Fruit fly (Drosophila melanogaster) whole organism, embryonic: ENCODE measurements around the gene CG9522.
A peak's percentile ranks its signal among the peaks of the same experiment; 100 is the strongest.

Experiments used
- B-H1 ChIP-seq: fragments of 200-800 bp; sonication (Bioruptor generic); IDR thresholded peaks from 3 replicates; pipeline ENCODE4 v1.3.6; 2022; ENCODE audit warnings: missing biosample characterization, missing genetic modification characterization
- Blimp-1 ChIP-seq: fragments of 200-800 bp; sonication (Bioruptor generic); optimal IDR thresholded peaks from 3 replicates; lab custom pipeline; 2018; ENCODE audit warnings: missing biosample characterization, missing genetic modification characterization, mild to moderate bottlenecking, moderate library complexity, missing genetic modification reagents
- CG11085 ChIP-seq: fragments of 200-800 bp; sonication (Bioruptor generic); IDR thresholded peaks from 2 replicates; pipeline ENCODE4 v1.3.6; 2022; ENCODE audit warnings: missing biosample characterization, missing genetic modification characterization
- CG11723 ChIP-seq: fragments of 200-800 bp; sonication (Bioruptor generic); optimal IDR thresholded peaks from 2 replicates; lab custom pipeline; 2017; ENCODE audit warnings: missing biosample characterization, mild to moderate bottlenecking, missing genetic modification characterization
- CG12155 ChIP-seq: fragments of 200-800 bp; sonication (Bioruptor generic); optimal IDR thresholded peaks from 3 replicates; lab custom pipeline; 2016; ENCODE audit warnings: missing biosample characterization, missing genetic modification characterization
- CG12391 ChIP-seq: fragments of 200-800 bp; sonication (Bioruptor generic); optimal IDR thresholded peaks from 3 replicates; lab custom pipeline; 2018; ENCODE audit warnings: missing biosample characterization, mild to moderate bottlenecking, missing genetic modification characterization, moderate library complexity
- CG12744 ChIP-seq: fragments of 200-800 bp; sonication (Bioruptor generic); optimal IDR thresholded peaks from 2 replicates; lab custom pipeline; 2016; ENCODE audit warnings: missing biosample characterization, missing genetic modification characterization
- CG13775 ChIP-seq: fragments of 200-800 bp; sonication (Bioruptor generic); optimal IDR thresholded peaks from 3 replicates; lab custom pipeline; 2017; ENCODE audit warnings: missing biosample characterization, mild to moderate bottlenecking, missing genetic modification characterization
- CG17829 ChIP-seq: fragments of 200-800 bp; optimal IDR thresholded peaks from 2 replicates; lab custom pipeline; 2019; ENCODE audit warnings: missing biosample characterization, mild to moderate bottlenecking, missing genetic modification characterization, moderate library complexity
- CG18619 ChIP-seq: fragments of 200-800 bp; sonication (Bioruptor generic); optimal IDR thresholded peaks from 3 replicates; lab custom pipeline; 2017; ENCODE audit warnings: missing biosample characterization, mild to moderate bottlenecking, missing genetic modification characterization
- CG18764 ChIP-seq: fragments of 200-800 bp; sonication (Bioruptor generic); optimal IDR thresholded peaks from 3 replicates; lab custom pipeline; 2016; ENCODE audit warnings: missing biosample characterization, missing genetic modification characterization
- CG2202 ChIP-seq: fragments of 200-800 bp; sonication (Bioruptor generic); optimal IDR thresholded peaks from 2 replicates; lab custom pipeline; 2018; ENCODE audit warnings: missing biosample characterization, mild to moderate bottlenecking, missing genetic modification characterization
- CG2875 ChIP-seq: fragments of 200-800 bp; sonication (Bioruptor generic); optimal IDR thresholded peaks from 2 replicates; lab custom pipeline; 2017; ENCODE audit warnings: missing biosample characterization, mild to moderate bottlenecking, missing genetic modification characterization, missing genetic modification reagents
- CG32767 ChIP-seq: fragments of 200-800 bp; sonication (Bioruptor generic); IDR thresholded peaks from 2 replicates; pipeline ENCODE4 v1.3.6; 2022; ENCODE audit warnings: missing biosample characterization, missing genetic modification characterization
- CG4730 ChIP-seq: fragments of 200-800 bp; sonication (Bioruptor generic); IDR thresholded peaks from 2 replicates; pipeline ENCODE4 v1.3.6; 2022; ENCODE audit warnings: missing biosample characterization, missing genetic modification characterization
- CG7987 ChIP-seq: fragments of 200-800 bp; sonication (Bioruptor generic); optimal IDR thresholded peaks from 2 replicates; lab custom pipeline; 2018; ENCODE audit warnings: missing biosample characterization, mild to moderate bottlenecking, missing genetic modification characterization, moderate library complexity
- CG8944 ChIP-seq: fragments of 200-800 bp; sonication (Bioruptor generic); optimal IDR thresholded peaks from 3 replicates; lab custom pipeline; 2016; ENCODE audit warnings: missing biosample characterization, missing genetic modification characterization
- CG9437 ChIP-seq: fragments of 200-800 bp; sonication (Bioruptor generic); optimal IDR thresholded peaks from 2 replicates; lab custom pipeline; 2018; ENCODE audit warnings: missing biosample characterization, mild to moderate bottlenecking, missing genetic modification characterization
- CG9609 ChIP-seq: fragments of 200-800 bp; sonication (Bioruptor generic); optimal IDR thresholded peaks from 3 replicates; lab custom pipeline; 2016; ENCODE audit warnings: missing biosample characterization, missing genetic modification characterization
- CG9727 ChIP-seq: fragments of 200-800 bp; sonication (Bioruptor generic); optimal IDR thresholded peaks from 3 replicates; lab custom pipeline; 2017; ENCODE audit warnings: missing biosample characterization, mild to moderate bottlenecking, missing genetic modification characterization
- CTCF ChIP-seq: fragments of 200-800 bp; sonication (Bioruptor generic); optimal IDR thresholded peaks from 2 replicates; lab custom pipeline; 2017; ENCODE audit warnings: missing biosample characterization, mild to moderate bottlenecking, missing genetic modification characterization, moderate library complexity
- E2f2 ChIP-seq: fragments of 200-800 bp; sonication (Bioruptor generic); IDR thresholded peaks from 2 replicates; pipeline ENCODE4 v1.3.6; 2022; ENCODE audit warnings: missing biosample characterization, missing genetic modification characterization
- Elba2 ChIP-seq: fragments of 200-800 bp; sonication (Bioruptor generic); optimal IDR thresholded peaks from 3 replicates; lab custom pipeline; 2016; ENCODE audit warnings: missing biosample characterization, missing genetic modification characterization
- Ets65A ChIP-seq: fragments of 200-800 bp; sonication (Bioruptor generic); peaks from one replicate; lab custom pipeline; 2016; ENCODE audit warnings: missing biosample characterization, missing genetic modification characterization
- Jarid2 ChIP-seq: fragments of 200-800 bp; sonication (Bioruptor generic); optimal IDR thresholded peaks from 3 replicates; lab custom pipeline; 2017; ENCODE audit warnings: mild to moderate bottlenecking, missing biosample characterization, missing genetic modification reagents, missing genetic modification characterization
- Nf-YB ChIP-seq: fragments of 200-800 bp; sonication (Bioruptor generic); optimal IDR thresholded peaks from 3 replicates; lab custom pipeline; 2019; ENCODE audit warnings: missing biosample characterization, mild to moderate bottlenecking, missing genetic modification characterization, moderate library complexity
- Side ChIP-seq: fragments of 200-800 bp; sonication (Bioruptor generic); optimal IDR thresholded peaks from 2 replicates; lab custom pipeline; 2016; ENCODE audit warnings: missing biosample characterization, missing genetic modification characterization
- Sry-β ChIP-seq: fragments of 200-800 bp; sonication (Bioruptor generic); optimal IDR thresholded peaks from 2 replicates; lab custom pipeline; 2018; ENCODE audit warnings: missing biosample characterization, mild to moderate bottlenecking, missing genetic modification characterization, moderate library complexity
- Xrp1 ChIP-seq: fragments of 200-800 bp; sonication (Bioruptor generic); IDR thresholded peaks from 2 replicates; pipeline ENCODE4 v1.3.6; 2022; ENCODE audit warnings: missing biosample characterization, missing genetic modification characterization
- amos ChIP-seq: fragments of 200-800 bp; sonication (Bioruptor generic); IDR thresholded peaks from 2 replicates; pipeline ENCODE4 v1.3.6; 2022; ENCODE audit warnings: missing biosample characterization, missing genetic modification characterization; ENCODE audit not compliant: partially characterized antibody
- bab2 ChIP-seq: fragments of 200-800 bp; sonication (Bioruptor generic); optimal IDR thresholded peaks from 2 replicates; lab custom pipeline; 2016; ENCODE audit warnings: missing biosample characterization, missing genetic modification characterization
- cad ChIP-seq: fragments of >200 bp; optimal IDR thresholded peaks from 2 replicates; lab custom pipeline; 2017; ENCODE audit warnings: missing biosample characterization, missing genetic modification characterization
- cg ChIP-seq: fragments of 200-800 bp; sonication (Bioruptor generic); optimal IDR thresholded peaks from 3 replicates; lab custom pipeline; 2019; ENCODE audit warnings: missing biosample characterization, mild to moderate bottlenecking, missing genetic modification characterization, moderate library complexity
- da ChIP-seq: fragments of 200-800 bp; sonication (Bioruptor generic); optimal IDR thresholded peaks from 2 replicates; lab custom pipeline; 2016; ENCODE audit warnings: missing biosample characterization, missing genetic modification characterization
- disco-r ChIP-seq: fragments of 200-800 bp; sonication (Bioruptor generic); optimal IDR thresholded peaks from 2 replicates; lab custom pipeline; 2016; ENCODE audit warnings: missing biosample characterization, missing genetic modification characterization
- dysf ChIP-seq: fragments of 200-800 bp; sonication (Bioruptor generic); IDR thresholded peaks from 3 replicates; pipeline ENCODE4 v1.3.6; 2022; ENCODE audit warnings: missing biosample characterization, missing genetic modification characterization
- fd96Cb ChIP-seq: fragments of 200-800 bp; sonication (Bioruptor generic); optimal IDR thresholded peaks from 2 replicates; lab custom pipeline; 2018; ENCODE audit warnings: missing biosample characterization, mild to moderate bottlenecking, missing genetic modification characterization, moderate library complexity
- gce ChIP-seq: fragments of 200-800 bp; sonication (Bioruptor generic); IDR thresholded peaks from 3 replicates; pipeline ENCODE4 v1.3.6; 2022; ENCODE audit warnings: missing biosample characterization, missing genetic modification characterization
- hb ChIP-seq: fragments of 200-800 bp; sonication (Bioruptor generic); IDR thresholded peaks from 3 replicates; pipeline ENCODE4 v1.3.6; 2022; ENCODE audit warnings: missing biosample characterization, missing genetic modification characterization; ENCODE audit not compliant: partially characterized antibody
- lola ChIP-seq, 3 experiments: fragments of >200 bp in 2 of 3; fragments of 200-800 bp in 1 of 3; sonication (Bioruptor generic) in 1 of 3; optimal IDR thresholded peaks; 2 replicates each; lab custom pipeline; 2017 to 2019; ENCODE audit warnings: missing biosample characterization in 3 of 3, missing genetic modification characterization in 3 of 3, mild to moderate bottlenecking in 1 of 3, moderate library complexity in 1 of 3
- lov ChIP-seq, 2 experiments: fragments of 200-800 bp in 1 of 2; fragments of >200 bp in 1 of 2; sonication (Bioruptor generic) in 1 of 2; IDR thresholded peaks in 1 of 2; optimal IDR thresholded peaks in 1 of 2; 2 replicates in 1 of 2; 3 replicates in 1 of 2; pipeline versions ENCODE4 v1.3.6 to Lab custom; 2017 to 2022; ENCODE audit warnings: missing biosample characterization in 1 of 2, missing genetic modification characterization in 1 of 2
- nau ChIP-seq: fragments of 200-800 bp; sonication (Bioruptor generic); optimal IDR thresholded peaks from 3 replicates; lab custom pipeline; 2017; ENCODE audit warnings: missing biosample characterization, mild to moderate bottlenecking, missing genetic modification characterization, missing genetic modification reagents
- nerfin-1 ChIP-seq: fragments of 200-800 bp; sonication (Bioruptor generic); optimal IDR thresholded peaks from 3 replicates; lab custom pipeline; 2019; ENCODE audit warnings: missing biosample characterization, mild to moderate bottlenecking, missing genetic modification characterization, moderate library complexity
- oc ChIP-seq: fragments of 200-800 bp; sonication (Bioruptor generic); optimal IDR thresholded peaks from 2 replicates; lab custom pipeline; 2018; ENCODE audit warnings: missing biosample characterization, mild to moderate bottlenecking, missing genetic modification characterization, moderate library complexity
- odd ChIP-seq: fragments of 200-800 bp; sonication (Bioruptor generic); optimal IDR thresholded peaks from 2 replicates; lab custom pipeline; 2017; ENCODE audit warnings: missing biosample characterization, mild to moderate bottlenecking, missing genetic modification characterization
- phol ChIP-seq: fragments of 200-800 bp; sonication (Bioruptor generic); optimal IDR thresholded peaks from 3 replicates; lab custom pipeline; 2018; ENCODE audit warnings: missing biosample characterization, mild to moderate bottlenecking, missing genetic modification characterization, moderate library complexity
- pnt ChIP-seq: fragments of 200-800 bp; sonication (Bioruptor generic); optimal IDR thresholded peaks from 3 replicates; lab custom pipeline; 2016; ENCODE audit warnings: missing biosample characterization, missing genetic modification characterization
- row ChIP-seq: fragments of 200-800 bp; sonication (Bioruptor generic); IDR thresholded peaks from 3 replicates; pipeline ENCODE4 v1.3.6; 2022; ENCODE audit warnings: missing biosample characterization, missing genetic modification characterization
- scrt ChIP-seq: fragments of 200-800 bp; sonication (Bioruptor generic); optimal IDR thresholded peaks from 2 replicates; lab custom pipeline; 2018; ENCODE audit warnings: missing biosample characterization, mild to moderate bottlenecking, missing genetic modification characterization, moderate library complexity
- sob ChIP-seq: fragments of 200-800 bp; sonication (Bioruptor generic); IDR thresholded peaks from 2 replicates; pipeline ENCODE4 v1.3.6; 2022; ENCODE audit warnings: missing biosample characterization, missing genetic modification characterization
- trem ChIP-seq: fragments of 200-800 bp; optimal IDR thresholded peaks from 3 replicates; lab custom pipeline; 2019; ENCODE audit warnings: missing biosample characterization, mild to moderate bottlenecking, missing genetic modification characterization, moderate library complexity

CG9522 gene

DNA sequence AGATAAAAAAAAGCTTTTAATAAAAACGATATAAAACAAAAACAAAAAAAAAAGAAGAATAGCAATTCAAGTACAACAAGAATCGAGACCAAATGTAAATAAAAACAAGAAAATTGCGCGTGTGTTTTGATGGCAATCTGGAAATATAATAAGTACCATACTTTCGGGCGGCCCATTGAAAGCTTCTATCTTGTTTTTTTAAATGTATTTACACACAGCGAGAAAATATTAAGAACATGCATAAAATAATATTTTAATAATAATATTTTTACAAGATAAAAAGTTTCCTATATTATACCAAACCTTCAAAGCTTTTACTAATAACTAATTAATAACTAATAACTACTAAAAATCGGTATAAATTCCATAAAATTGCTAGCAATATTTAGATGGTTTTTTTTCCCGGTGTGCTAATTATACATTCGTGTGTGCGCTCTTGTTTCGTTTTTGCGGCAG is 8.2 kb downstream of the CG9522 start (continued):
- TF ChIP-seq odd (GFP tag; lab: Kevin White, UChicago): peak; percentile 9
- no peak for TF ChIP-seq B-H1 (GFP tag; lab: Robert Waterston, UW)
- TF ChIP-seq CG9609 (GFP tag; lab: Kevin White, UChicago): no peak
- no peak for TF ChIP-seq CG18764 (GFP tag; lab: Kevin White, UChicago)
- peak; percentile 2 for TF ChIP-seq nerfin-1 (tag; lab: Kevin White, UChicago)
- no peak for TF ChIP-seq Jarid2 (GFP tag; lab: Kevin White, UChicago)
- TF ChIP-seq cad: no peak
- no peak for TF ChIP-seq CG2202 (tag; lab: Kevin White, UChicago)
- no peak for TF ChIP-seq CG11085 (GFP tag; lab: Robert Waterston, UW)
- TF ChIP-seq lola (GFP tag; optimal IDR thresholded peaks at IDR 0.05; lab: Kevin White, UChicago): peak in 1 of 3 experiments; percentile 34
- no peak for TF ChIP-seq CG2875 (GFP tag; lab: Kevin White, UChicago)
- peak; percentile 42 for TF ChIP-seq CG17829 (tag; lab: Kevin White, UChicago)
- peak; percentile 58 for TF ChIP-seq phol
- 0 out of 2 replicates have a peak, but pooled peaks have one; percentile 23 for TF ChIP-seq E2f2 (GFP tag; lab: Robert Waterston, UW)
- peak; percentile 1 for TF ChIP-seq oc (tag; lab: Kevin White, UChicago)
- peak; percentile 3 for TF ChIP-seq Nf-YB (GFP tag; lab: Kevin White, UChicago)
- no peak for TF ChIP-seq Side (GFP tag; lab: Kevin White, UChicago)
- no peak for TF ChIP-seq hb (GFP tag; lab: Robert Waterston, UW)
- peak; percentile 28 for TF ChIP-seq CG9727 (GFP tag; lab: Kevin White, UChicago)
- no peak for TF ChIP-seq Sry-β (GFP tag; lab: Kevin White, UChicago)
- TF ChIP-seq Blimp-1 (GFP tag; lab: Kevin White, UChicago): peak; percentile 67
- no peak for TF ChIP-seq nau
- TF ChIP-seq Ets65A: peak; percentile 24
- no peak for TF ChIP-seq CG9437 (GFP tag; lab: Kevin White, UChicago)
- TF ChIP-seq pnt (GFP tag; lab: Kevin White, UChicago): no peak
- no peak for TF ChIP-seq CG4730
- peak; percentile 30 for TF ChIP-seq trem (tag; lab: Kevin White, UChicago)
- TF ChIP-seq CG13775 (GFP tag; lab: Kevin White, UChicago): peak; percentile 42
- TF ChIP-seq Xrp1 (GFP tag; lab: Robert Waterston, UW): peak; percentile 62; the same call in 1 of the 2 replicates
- 0 out of 2 replicates have a peak, but pooled peaks have one; percentile 15 for TF ChIP-seq CG32767 (GFP tag; lab: Robert Waterston, UW)
- TF ChIP-seq CTCF (GFP tag; lab: Kevin White, UChicago): no peak
- TF ChIP-seq CG7987 (GFP tag; lab: Kevin White, UChicago): no peak
- no peak for TF ChIP-seq bab2
- TF ChIP-seq CG8944 (GFP tag; lab: Kevin White, UChicago): no peak
- no peak for TF ChIP-seq cg
- TF ChIP-seq da (GFP tag; lab: Kevin White, UChicago): no peak
- TF ChIP-seq row (GFP tag; lab: Robert Waterston, UW): peak; percentile 58
- no peak for TF ChIP-seq Elba2
- TF ChIP-seq CG12391: peak; percentile 63
- TF ChIP-seq CG18619: peak; percentile 22
- no peak for TF ChIP-seq lov (optimal IDR thresholded peaks at IDR 0.05; lab: Kevin White, UChicago)
- no peak for TF ChIP-seq lov (GFP tag; IDR thresholded peaks at IDR 0.05; lab: Robert Waterston, UW)
- TF ChIP-seq fd96Cb (tag; lab: Kevin White, UChicago): peak; percentile 55
- no peak for TF ChIP-seq amos (GFP tag; lab: Robert Waterston, UW)
- TF ChIP-seq scrt: no peak
- 0 out of 2 replicates have a peak, but pooled peaks have one; percentile 12 for TF ChIP-seq sob
- TF ChIP-seq gce (GFP tag; lab: Robert Waterston, UW): no peak
- TF ChIP-seq CG11723 (GFP tag; lab: Kevin White, UChicago): no peak
- TF ChIP-seq CG12744 (GFP tag; lab: Kevin White, UChicago): no peak
- no peak for TF ChIP-seq disco-r
- no peak for TF ChIP-seq CG12155 (GFP tag; lab: Kevin White, UChicago)
- TF ChIP-seq dysf (GFP tag; lab: Robert Waterston, UW): peak; percentile 56; the same call in 2 of the 3 replicates
